Worm (Caenorhabditis elegans): Measurements from ENCODE around the gene AH10.4.

DNA sequence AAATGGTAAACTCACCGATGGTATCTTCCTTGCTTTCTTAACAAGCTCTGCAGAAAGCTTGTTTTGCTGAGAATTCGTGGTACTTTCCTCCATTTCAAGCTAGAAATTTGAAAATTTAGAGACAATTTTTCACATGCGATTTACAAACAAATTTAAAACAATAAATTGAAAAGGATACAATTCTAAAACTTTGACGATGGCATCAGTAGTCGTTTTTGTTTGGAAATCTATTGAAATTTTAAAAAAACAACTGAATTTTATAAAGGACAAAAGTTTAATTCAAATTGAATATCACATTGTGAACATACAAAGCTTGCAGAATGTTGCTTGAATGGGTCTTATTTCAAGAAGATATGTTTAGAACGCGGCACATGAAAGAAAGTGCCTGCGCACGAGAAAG, 30.0 kb upstream of the AH10.4 start, which contains the start of gene ocam-1:
- TF ChIP-seq W03F9.2 (tag; optimal IDR thresholded peaks at IDR 0.05), result no peak
- no peak for TF ChIP-seq dao-5 (tag; optimal IDR thresholded peaks at IDR 0.05)
- TF ChIP-seq him-1 (tag; optimal IDR thresholded peaks at IDR 0.05), result no peak
